Worm (Caenorhabditis elegans) whole organism, late embryonic: ENCODE data around the gene F28H7.2.

Experiments used
- C08G9.2 ChIP-seq: sonication (generic microtip); optimal IDR thresholded peaks from 2 replicates; lab custom pipeline; 2016; ENCODE audit warnings: mild to moderate bottlenecking, missing genetic modification characterization, moderate library complexity, missing compliant biosample characterization
- ahr-1 ChIP-seq: sonication (generic microtip); optimal IDR thresholded peaks from 2 replicates; lab custom pipeline; 2016; ENCODE audit warnings: missing genetic modification characterization, missing compliant biosample characterization
- ceh-14 ChIP-seq: sonication (generic microtip); optimal IDR thresholded peaks from 2 replicates; lab custom pipeline; 2016; ENCODE audit warnings: missing genotype, missing genetic modification characterization, missing compliant biosample characterization
- ceh-19 ChIP-seq: fragments of 200-800 bp; sonication (Bioruptor generic); optimal IDR thresholded peaks from 2 replicates; lab custom pipeline; 2018; ENCODE audit warnings: mild to moderate bottlenecking, missing genetic modification characterization, missing compliant biosample characterization
- fkh-10 ChIP-seq: fragments of 150-350 bp; optimal IDR thresholded peaks from 2 replicates; lab custom pipeline; 2014; ENCODE audit warnings: missing biosample characterization, missing genetic modification reagents, missing genetic modification characterization
- fkh-6 ChIP-seq: sonication (generic microtip); optimal IDR thresholded peaks from 2 replicates; lab custom pipeline; 2016; ENCODE audit warnings: missing genetic modification characterization, missing compliant biosample characterization
- gmeb-2 ChIP-seq: sonication (generic microtip); optimal IDR thresholded peaks from 2 replicates; lab custom pipeline; 2016; ENCODE audit warnings: missing genetic modification characterization, inconsistent platforms, missing compliant biosample characterization
- pros-1 ChIP-seq: fragments of 150-350 bp; optimal IDR thresholded peaks from 2 replicates; lab custom pipeline; 2014; ENCODE audit warnings: missing biosample characterization, missing genetic modification reagents, missing genetic modification characterization
- sox-2 ChIP-seq: fragments of 200-800 bp; sonication (Bioruptor generic); IDR thresholded peaks from 2 replicates; pipeline ENCODE4 v1.3.6; 2022; ENCODE audit warnings: missing genetic modification reagents, missing genetic modification characterization, missing compliant biosample characterization
- syd-9 ChIP-seq: sonication (generic microtip); optimal IDR thresholded peaks from 2 replicates; lab custom pipeline; 2016; ENCODE audit warnings: mild to moderate bottlenecking, missing genetic modification characterization, moderate library complexity, missing compliant biosample characterization
- unc-55 ChIP-seq: sonication (generic microtip); optimal IDR thresholded peaks from 2 replicates; lab custom pipeline; 2017; ENCODE audit warnings: missing biosample characterization, missing genetic modification reagents, missing genetic modification characterization
- unc-86 ChIP-seq: sonication (generic microtip); optimal IDR thresholded peaks from 2 replicates; lab custom pipeline; 2016; ENCODE audit warnings: missing genetic modification characterization, missing compliant biosample characterization

- TF ChIP-seq ceh-19 (GFP tag; lab: Kevin White, UChicago) (no peak), ceh-14 (tag; lab: Kevin White, UChicago) (no peak), unc-86 (tag; lab: Kevin White, UChicago) (no peak), pros-1 (tag; lab: Kevin White, UChicago) (no peak), fkh-6 (tag; lab: Kevin White, UChicago) (no peak), sox-2 (GFP tag; lab: Robert Waterston, UW) (no peak), syd-9 (tag; lab: Kevin White, UChicago) (no peak), C08G9.2 (tag; lab: Kevin White, UChicago) (no peak), ahr-1 (tag; lab: Kevin White, UChicago) (no peak), gmeb-2 (tag; lab: Kevin White, UChicago) (no peak), fkh-10 (GFP tag; lab: Kevin White, UChicago) (no peak), unc-55 (no peak)
These were observed 44.8 kb upstream of the F28H7.2 start for ce11 chrV:10702910-10703309.
